Worm (Caenorhabditis elegans) whole organism, L4/young adult: ENCODE results near the gene srg-62.

Experiments used
- W03F9.2 ChIP-seq: fragments of 150-350 bp; optimal IDR thresholded peaks from 2 replicates; lab custom pipeline; 2014; ENCODE audit warnings: missing biosample characterization, missing genetic modification characterization
- dao-5 ChIP-seq: sonication (generic microtip); optimal IDR thresholded peaks from 2 replicates; lab custom pipeline; 2016; ENCODE audit warnings: missing genotype, missing genetic modification characterization, moderate library complexity, missing compliant biosample characterization
- him-1 ChIP-seq: sonication (generic microtip); optimal IDR thresholded peaks from 2 replicates; lab custom pipeline; 2016; ENCODE audit warnings: missing genotype, missing genetic modification reagents, missing genetic modification characterization, missing compliant biosample characterization

ce11 chrV:2742298-2742697 is at the start of gene srg-62:
- no peak for TF ChIP-seq dao-5
- TF ChIP-seq W03F9.2, result no peak
- TF ChIP-seq him-1 (tag; lab: Kevin White, UChicago), result no peak
